Worm (Caenorhabditis elegans) whole organism, L1 larva: ENCODE measurements around the gene deg-1.

Experiments
- alr-1 ChIP-seq: fragments of 200-800 bp; sonication (Bioruptor generic); optimal IDR thresholded peaks from 2 replicates; lab custom pipeline; 2018; ENCODE audit warnings: borderline replicate concordance, mild to moderate bottlenecking, missing genetic modification characterization, missing compliant biosample characterization
- aly-2 ChIP-seq: fragments of 150-350 bp; optimal IDR thresholded peaks from 2 replicates; lab custom pipeline; 2014; ENCODE audit warnings: missing biosample characterization, missing genetic modification characterization
- dpl-1 ChIP-seq, 3 experiments: fragments of 150-350 bp in 2 of 3; sonication (generic microtip) in 1 of 3; optimal IDR thresholded peaks; 2 replicates each; lab custom pipeline; 2014 to 2017; ENCODE audit warnings: missing biosample characterization in 3 of 3, missing genetic modification characterization in 3 of 3, missing genetic modification reagents in 3 of 3
- ets-5 ChIP-seq: fragments of 200-800 bp; sonication (Bioruptor generic); IDR thresholded peaks from 2 replicates; pipeline ENCODE4 v1.3.6; 2022; ENCODE audit warnings: missing genetic modification characterization, missing compliant biosample characterization
- fos-1 ChIP-seq: fragments of 150-350 bp; optimal IDR thresholded peaks from 2 replicates; lab custom pipeline; 2014; ENCODE audit warnings: missing biosample characterization, missing genetic modification characterization
- lin-13 ChIP-seq: fragments of 150-350 bp; optimal IDR thresholded peaks from 2 replicates; lab custom pipeline; 2014; ENCODE audit warnings: missing biosample characterization, missing genetic modification reagents, missing genetic modification characterization
- nhr-12 ChIP-seq: sonication (generic microtip); optimal IDR thresholded peaks from 2 replicates; lab custom pipeline; 2017; ENCODE audit warnings: missing biosample characterization, missing genetic modification characterization
- nhr-77 ChIP-seq: fragments of 150-350 bp; optimal IDR thresholded peaks from 2 replicates; lab custom pipeline; 2014; ENCODE audit warnings: missing biosample characterization, missing genetic modification characterization
- pax-3 ChIP-seq: fragments of 200-800 bp; sonication (Bioruptor generic); optimal IDR thresholded peaks from 2 replicates; lab custom pipeline; 2018; ENCODE audit warnings: mild to moderate bottlenecking, missing genetic modification characterization, moderate library complexity, missing compliant biosample characterization
- pqm-1 ChIP-seq: sonication (generic microtip); optimal IDR thresholded peaks from 3 replicates; lab custom pipeline; 2017; ENCODE audit warnings: missing biosample characterization, missing genetic modification characterization
- sup-37 ChIP-seq: fragments of 200-800 bp; sonication (Bioruptor generic); optimal IDR thresholded peaks from 2 replicates; lab custom pipeline; 2018; ENCODE audit warnings: mild to moderate bottlenecking, missing genetic modification characterization, missing compliant biosample characterization
- tbx-2 ChIP-seq: sonication (generic microtip); optimal IDR thresholded peaks from 2 replicates; lab custom pipeline; 2016; ENCODE audit warnings: missing genetic modification characterization, missing compliant biosample characterization
- unc-62 ChIP-seq: fragments of 150-350 bp; optimal IDR thresholded peaks from 2 replicates; lab custom pipeline; 2014; ENCODE audit warnings: missing biosample characterization, missing genetic modification reagents, missing genetic modification characterization

- no peak for TF ChIP-seq pqm-1 (tag; lab: Kevin White, UChicago)
- TF ChIP-seq nhr-12 (tag; lab: Kevin White, UChicago), result no peak
- TF ChIP-seq alr-1 (tag; lab: Kevin White, UChicago), result no peak
- TF ChIP-seq nhr-77 (tag; lab: Kevin White, UChicago), result no peak
- TF ChIP-seq fos-1, result no peak
- no peak for TF ChIP-seq unc-62 (GFP tag; lab: Kevin White, UChicago)
- no peak for TF ChIP-seq ets-5
- TF ChIP-seq tbx-2 (tag; lab: Kevin White, UChicago), result no peak
- TF ChIP-seq sup-37 (GFP tag; lab: Kevin White, UChicago), result no peak
- TF ChIP-seq pax-3 (tag; lab: Kevin White, UChicago), result no peak
- no peak for TF ChIP-seq lin-13 (GFP tag; lab: Kevin White, UChicago)
- no peak for TF ChIP-seq dpl-1 (GFP tag; optimal IDR thresholded peaks at IDR 0.05; lab: Kevin White, UChicago)
- no peak for TF ChIP-seq aly-2
Measured at ce11 chrX:7750084-7750483, 2.8 kb upstream of the deg-1 start.
